Fruit fly (Drosophila melanogaster): Measurements from ENCODE around the gene CG7407.

CG7407 gene

DNA sequence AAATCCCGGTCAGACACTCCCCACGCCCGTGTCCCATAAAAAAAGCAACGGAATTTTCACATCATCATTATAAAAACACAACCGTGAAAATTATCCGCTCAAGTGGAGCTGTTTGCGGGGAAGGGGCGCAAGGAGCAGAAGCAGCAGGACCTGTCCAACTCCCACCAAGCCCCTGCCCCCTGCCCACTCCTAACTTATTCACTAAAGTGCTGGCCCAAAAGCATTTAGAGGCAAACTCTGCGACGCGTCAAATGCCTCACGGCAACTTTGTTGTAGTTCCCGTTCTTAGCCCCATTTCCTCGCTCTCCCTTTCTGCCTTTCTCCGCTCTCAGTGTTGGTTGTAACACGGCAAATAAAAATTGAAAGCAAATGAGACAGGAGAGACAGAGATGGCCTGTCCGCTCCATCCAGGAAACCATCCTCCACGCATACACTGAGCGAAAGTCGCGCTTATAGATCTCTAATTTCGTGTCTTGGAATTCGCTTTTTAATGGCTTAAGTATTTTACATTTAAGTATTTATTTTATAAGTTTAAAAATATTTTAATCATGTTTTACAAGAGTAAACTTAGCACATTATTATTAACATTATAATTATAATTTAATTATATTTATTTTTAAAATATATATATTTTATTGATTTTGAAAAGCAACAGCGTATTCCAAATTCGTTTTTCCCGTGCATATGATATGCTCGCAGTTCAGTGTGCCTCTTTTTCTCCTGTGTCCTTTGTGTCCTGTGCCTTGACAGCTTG lies 36.2 kb downstream of the CG7407 start:
- TF ChIP-seq cnc (optimal IDR thresholded peaks at IDR 0.05) (no peak), Hr96 (GFP tag; optimal IDR thresholded peaks at IDR 0.05) (no peak), CG7045 (GFP tag; optimal IDR thresholded peaks at IDR 0.05) (no peak), CG12768 (GFP tag; optimal IDR thresholded peaks at IDR 0.05) (no peak), Clk (GFP tag; optimal IDR thresholded peaks at IDR 0.05) (no peak), tj (GFP tag; optimal IDR thresholded peaks at IDR 0.05) (no peak), CG7101 (tag; optimal IDR thresholded peaks at IDR 0.05) (no peak), cic (GFP tag; optimal IDR thresholded peaks at IDR 0.05) (no peak), CG11617 (GFP tag; optimal IDR thresholded peaks at IDR 0.05) (no peak), CG1620 (GFP tag; optimal IDR thresholded peaks at IDR 0.05) (no peak), CG5204 (GFP tag; optimal IDR thresholded peaks at IDR 0.05) (no peak), kay (GFP tag; ENCODE audit: borderline replicate concordance) (no peak), ovo (GFP tag; optimal IDR thresholded peaks at IDR 0.05) (no peak), Crg-1 (GFP tag; optimal IDR thresholded peaks at IDR 0.05) (no peak), CG33017 (tag; optimal IDR thresholded peaks at IDR 0.05) (no peak)

DNA sequence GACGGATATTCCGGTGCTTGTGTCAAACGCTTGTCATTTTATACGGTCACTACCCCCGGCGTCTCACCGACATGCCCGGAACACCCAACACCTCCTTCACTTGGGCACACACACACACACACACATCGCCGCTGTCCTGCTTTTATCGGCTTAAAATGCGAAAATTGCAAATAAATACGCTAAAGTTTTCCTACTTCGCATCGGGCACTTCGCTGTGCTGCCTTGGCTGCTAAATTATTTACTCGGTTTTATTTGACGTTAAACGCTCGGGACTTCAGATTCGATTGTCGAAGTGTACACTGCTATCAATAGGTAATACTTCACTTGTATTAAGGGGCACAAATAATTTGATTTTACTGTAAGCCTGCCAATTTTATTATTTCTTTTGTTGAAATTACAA lies 48.5 kb downstream of the CG7407 start:
- TF ChIP-seq cnc (optimal IDR thresholded peaks at IDR 0.05) (no peak), Hr96 (GFP tag; optimal IDR thresholded peaks at IDR 0.05) (no peak)

Measured in whole organism, adult.